Fruit fly (Drosophila melanogaster): ENCODE measurements around the gene CG15824.
A peak's percentile ranks its signal among the peaks of the same experiment; 100 is the strongest.

The CG15824 gene

DNA sequence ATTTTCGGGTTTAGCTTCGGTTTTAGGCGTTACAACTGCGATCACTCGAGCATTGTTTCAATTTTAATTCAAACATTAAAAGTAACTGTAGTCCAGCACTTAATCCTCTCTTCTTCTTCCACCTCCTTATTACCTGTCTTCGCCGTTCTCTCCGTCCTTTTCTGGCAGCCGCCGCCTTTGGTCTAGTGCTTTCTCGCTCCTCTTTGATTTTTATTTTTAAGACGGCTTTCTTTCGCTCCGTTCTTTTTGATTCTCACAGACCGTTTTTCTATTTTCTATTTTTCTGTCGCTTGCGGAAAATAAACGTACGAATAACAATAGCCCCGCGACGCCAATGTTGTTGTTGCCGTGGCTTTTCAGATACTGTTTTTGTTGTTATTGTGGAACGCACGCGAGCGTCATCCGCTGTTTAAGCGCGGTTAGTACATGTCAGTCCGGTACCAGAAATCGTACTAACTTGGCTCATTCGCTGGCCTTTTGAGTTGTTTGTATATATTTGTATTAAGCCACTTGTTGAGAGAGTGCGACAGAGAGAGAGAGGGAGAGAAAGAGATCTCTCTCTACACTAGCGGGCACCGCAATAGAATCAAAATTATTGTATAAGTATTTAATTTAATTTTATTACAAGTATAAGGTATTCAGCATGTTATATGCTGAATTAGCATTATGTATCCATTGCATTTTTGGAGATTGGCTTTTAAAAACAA lies 16.9 kb downstream of the CG15824 start, which contains the start of gene aru (continued):
- TF ChIP-seq lab (GFP tag; optimal IDR thresholded peaks at IDR 0.05) (peak; percentile 63), Atf6 (GFP tag; IDR thresholded peaks at IDR 0.05) (peak; percentile 75), CG12942 (GFP tag; optimal IDR thresholded peaks at IDR 0.05) (no peak), toy (GFP tag; IDR thresholded peaks at IDR 0.05) (no peak), nerfin-2 (GFP tag; IDR thresholded peaks at IDR 0.05; ENCODE audit: partially characterized antibody) (0 out of 2 replicates have a peak, but pooled peaks have one; percentile 37), Atf3 (GFP tag; optimal IDR thresholded peaks at IDR 0.05) (no peak), CG9215 (GFP tag; IDR thresholded peaks at IDR 0.05) (no peak), ci (GFP tag; IDR thresholded peaks at IDR 0.05) (peak; percentile 72), Stat92E (GFP tag; optimal IDR thresholded peaks at IDR 0.05) (no peak), Neu2 (GFP tag; optimal IDR thresholded peaks at IDR 0.05; ENCODE audit: borderline replicate concordance) (no peak), Blimp-1 (GFP tag; optimal IDR thresholded peaks at IDR 0.05) (peak; percentile 42), HLH54F (GFP tag; optimal IDR thresholded peaks at IDR 0.05) (no peak), bcd (GFP tag; optimal IDR thresholded peaks at IDR 0.05) (no peak), chm (GFP tag; IDR thresholded peaks at IDR 0.05) (peak; percentile 53; the same call in 1 of the 2 replicates), sug (tag; optimal IDR thresholded peaks at IDR 0.05) (peak; percentile 16), exex (tag; optimal IDR thresholded peaks at IDR 0.05) (no peak), grn (GFP tag; optimal IDR thresholded peaks at IDR 0.05) (no peak), CG17829 (tag; optimal IDR thresholded peaks at IDR 0.05) (peak; percentile 33), CG6765 (GFP tag; optimal IDR thresholded peaks at IDR 0.05) (peak; percentile 55), pho (GFP tag; optimal IDR thresholded peaks at IDR 0.05) (no peak), CG34422 (GFP tag; IDR thresholded peaks at IDR 0.05) (peak; percentile 49; the same call in 1 of the 3 replicates), CG6254 (GFP tag; optimal IDR thresholded peaks at IDR 0.05) (no peak), Doc3 (GFP tag; IDR thresholded peaks at IDR 0.05; ENCODE audit: partially characterized antibody) (no peak), CG8765 (GFP tag; IDR thresholded peaks at IDR 0.05) (no peak), wdn (GFP tag; IDR thresholded peaks at IDR 0.05) (no peak), Sry-β (GFP tag; optimal IDR thresholded peaks at IDR 0.05) (no peak), CG34224 (GFP tag; IDR thresholded peaks at IDR 0.05; ENCODE audit: partially characterized antibody) (no peak), CG6654 (GFP tag; optimal IDR thresholded peaks at IDR 0.05) (no peak), CG7372 (GFP tag; IDR thresholded peaks at IDR 0.05) (no peak), ase (GFP tag; IDR thresholded peaks at IDR 0.05) (no peak), mirr (GFP tag; optimal IDR thresholded peaks at IDR 0.05) (no peak), cato (GFP tag; optimal IDR thresholded peaks at IDR 0.05; ENCODE audit: borderline replicate concordance) (no peak), C15 (GFP tag; IDR thresholded peaks at IDR 0.05) (no peak), CG10654 (GFP tag; optimal IDR thresholded peaks at IDR 0.05) (peak; percentile 14), sc (optimal IDR thresholded peaks at IDR 0.05) (no peak), sc (GFP tag; optimal IDR thresholded peaks at IDR 0.05) (no peak), Trl (optimal IDR thresholded peaks at IDR 0.05) (peak; percentile 76 to 82), Trl (GFP tag; optimal IDR thresholded peaks at IDR 0.05) (no peak), so (GFP tag; IDR thresholded peaks at IDR 0.05) (no peak), CG17328 (GFP tag; IDR thresholded peaks at IDR 0.05) (peak; percentile 24; the same call in 1 of the 2 replicates), cg (GFP tag; optimal IDR thresholded peaks at IDR 0.05) (no peak), CG8388 (GFP tag; optimal IDR thresholded peaks at IDR 0.05) (peak; percentile 10), CG1792 (GFP tag; optimal IDR thresholded peaks at IDR 0.05) (no peak), Chrac-16 (GFP tag; optimal IDR thresholded peaks at IDR 0.05) (no peak), Lim3 (GFP tag; IDR thresholded peaks at IDR 0.05) (no peak), Side (GFP tag; optimal IDR thresholded peaks at IDR 0.05) (no peak), tgo (GFP tag; IDR thresholded peaks at IDR 0.05) (no peak), Ets65A (GFP tag) (no peak), CG13624 (GFP tag; optimal IDR thresholded peaks at IDR 0.05) (no peak), Hr39 (optimal IDR thresholded peaks at IDR 0.05) (no peak), D19A (tag; optimal IDR thresholded peaks at IDR 0.05) (peak; percentile 29)
